Worm (Caenorhabditis elegans) whole organism, mixed stage, embryonic: ENCODE data around the gene col-149.

Experiments
- elt-3 ChIP-seq: fragments of 150-350 bp; optimal IDR thresholded peaks from 2 replicates; lab custom pipeline; 2014; ENCODE audit warnings: missing biosample characterization, missing genetic modification characterization
- lsy-2 ChIP-seq: fragments of 150-350 bp; optimal IDR thresholded peaks from 2 replicates; lab custom pipeline; 2014; ENCODE audit warnings: missing biosample characterization, missing genetic modification characterization
- sptf-1 ChIP-seq: sonication (generic microtip); optimal IDR thresholded peaks from 2 replicates; lab custom pipeline; 2017; ENCODE audit warnings: mild to moderate bottlenecking, missing genetic modification characterization, moderate library complexity, missing compliant biosample characterization

ce11 chrV:10248255-10248979 is 44.3 kb downstream of the col-149 start, which contains the start of gene akt-1:
- TF ChIP-seq sptf-1 (no peak), lsy-2 (tag; lab: Kevin White, UChicago) (no peak), elt-3 (tag; lab: Kevin White, UChicago) (no peak)
